Worm (Caenorhabditis elegans) whole organism, young adult: ENCODE data around the gene F43E2.1.

Source experiments
- F49E8.2 ChIP-seq: sonication (generic microtip); optimal IDR thresholded peaks from 3 replicates; lab custom pipeline; 2017; ENCODE audit warnings: missing genetic modification characterization, mild to moderate bottlenecking, missing compliant biosample characterization, antibody characterized with exemption, moderate library complexity; ENCODE audit not compliant: insufficient read depth
- F55B11.4 ChIP-seq: sonication (generic microtip); optimal IDR thresholded peaks from 2 replicates; lab custom pipeline; 2016; ENCODE audit warnings: missing compliant biosample characterization, missing genetic modification characterization, borderline replicate concordance; ENCODE audit not compliant: insufficient read depth
- K12H6.12 ChIP-seq: fragments of 200-800 bp; sonication (Bioruptor generic); optimal IDR thresholded peaks from 2 replicates; lab custom pipeline; 2018; ENCODE audit warnings: mild to moderate bottlenecking, missing genetic modification characterization, missing compliant biosample characterization
- ZK185.1 ChIP-seq: sonication (generic microtip); optimal IDR thresholded peaks from 2 replicates; lab custom pipeline; 2016; ENCODE audit warnings: mild to moderate bottlenecking, missing genetic modification characterization, missing compliant biosample characterization; ENCODE audit not compliant: poor library complexity, severe bottlenecking
- ama-1 ChIP-seq, 3 experiments: fragments of 150-350 bp in 1 of 3; sonication (generic microtip) in 2 of 3; optimal IDR thresholded peaks; 2 replicates each; lab custom pipeline; 2014 to 2018; ENCODE audit warnings: missing biosample characterization in 2 of 3, missing genetic modification characterization in 2 of 3, missing genetic modification reagents in 2 of 3
- attf-6 ChIP-seq: fragments of 200-800 bp; sonication (Bioruptor generic); IDR thresholded peaks from 2 replicates; pipeline ENCODE4 v1.3.6; 2022; ENCODE audit warnings: missing genetic modification reagents, missing genetic modification characterization, missing compliant biosample characterization
- ceh-40 ChIP-seq: fragments of 200-800 bp; sonication (Bioruptor generic); IDR thresholded peaks from 2 replicates; pipeline ENCODE4 v1.3.6; 2022; ENCODE audit warnings: missing genetic modification characterization, missing compliant biosample characterization
- dox-1 ChIP-seq: fragments of 200-800 bp; sonication (Bioruptor generic); IDR thresholded peaks from 2 replicates; pipeline ENCODE4 v1.3.6; 2022; ENCODE audit warnings: missing genetic modification reagents, missing genetic modification characterization, missing compliant biosample characterization
- hmg-1.2 ChIP-seq: fragments of 200-800 bp; sonication (Bioruptor generic); IDR thresholded peaks from 2 replicates; pipeline ENCODE4 v1.3.6; 2022; ENCODE audit warnings: missing genetic modification reagents, missing genetic modification characterization, missing compliant biosample characterization
- nfya-1 ChIP-seq: sonication (generic microtip); optimal IDR thresholded peaks from 2 replicates; lab custom pipeline; 2017; ENCODE audit warnings: antibody characterized with exemption, missing compliant biosample characterization, missing genetic modification characterization, borderline replicate concordance; ENCODE audit not compliant: insufficient read depth
- nhr-90 ChIP-seq: sonication (generic microtip); optimal IDR thresholded peaks from 2 replicates; lab custom pipeline; 2016; ENCODE audit warnings: missing genotype, mild to moderate bottlenecking, missing genetic modification characterization, missing compliant biosample characterization
- snpc-4 ChIP-seq, 5 experiments: fragments of 150-350 bp in 1 of 5; sonication (generic microtip) in 4 of 5; optimal IDR thresholded peaks; 2 replicates each; lab custom pipeline; 2014 to 2018; ENCODE audit warnings: missing genetic modification characterization in 5 of 5, missing biosample characterization in 3 of 5, antibody characterized with exemption in 2 of 5, mild to moderate bottlenecking in 2 of 5, missing compliant biosample characterization in 2 of 5, missing genotype in 2 of 5, moderate library complexity in 2 of 5, missing genetic modification reagents in 1 of 5
- xnd-1 ChIP-seq: sonication (generic microtip); optimal IDR thresholded peaks from 2 replicates; lab custom pipeline; 2016; ENCODE audit warnings: missing genotype, missing genetic modification reagents, missing genetic modification characterization, missing compliant biosample characterization
- ztf-3 ChIP-seq: fragments of 200-800 bp; sonication (Bioruptor generic); optimal IDR thresholded peaks from 2 replicates; lab custom pipeline; 2018; ENCODE audit warnings: mild to moderate bottlenecking, missing genetic modification characterization, missing compliant biosample characterization

ce11 chrII:7402625-7403024 lies 27.5 kb downstream of the F43E2.1 start, which contains the start of gene nas-7:
- TF ChIP-seq dox-1 (no peak), ama-1 (optimal IDR thresholded peaks at IDR 0.05; lab: Kevin White, UChicago) (no peak), ama-1 (GFP tag; optimal IDR thresholded peaks at IDR 0.05; lab: Kevin White, UChicago) (no peak), snpc-4 (GFP tag; optimal IDR thresholded peaks at IDR 0.05; lab: Kevin White, UChicago) (no peak), snpc-4 (tag; optimal IDR thresholded peaks at IDR 0.05; lab: Kevin White, UChicago) (no peak), F49E8.2 (tag; lab: Kevin White, UChicago) (no peak), nhr-90 (tag; lab: Kevin White, UChicago) (no peak), xnd-1 (no peak), nfya-1 (tag; lab: Kevin White, UChicago) (no peak), ZK185.1 (tag; lab: Kevin White, UChicago) (no peak), hmg-1.2 (GFP tag; lab: Robert Waterston, UW) (no peak), K12H6.12 (tag; lab: Kevin White, UChicago) (no peak), ceh-40 (no peak), attf-6 (GFP tag; lab: Robert Waterston, UW) (no peak), ztf-3 (no peak), F55B11.4 (no peak)
